Fruit fly (Drosophila melanogaster): ENCODE measurements around the gene CG32119.
A peak's percentile ranks its signal among the peaks of the same experiment; 100 is the strongest.

CG32119 gene

DNA sequence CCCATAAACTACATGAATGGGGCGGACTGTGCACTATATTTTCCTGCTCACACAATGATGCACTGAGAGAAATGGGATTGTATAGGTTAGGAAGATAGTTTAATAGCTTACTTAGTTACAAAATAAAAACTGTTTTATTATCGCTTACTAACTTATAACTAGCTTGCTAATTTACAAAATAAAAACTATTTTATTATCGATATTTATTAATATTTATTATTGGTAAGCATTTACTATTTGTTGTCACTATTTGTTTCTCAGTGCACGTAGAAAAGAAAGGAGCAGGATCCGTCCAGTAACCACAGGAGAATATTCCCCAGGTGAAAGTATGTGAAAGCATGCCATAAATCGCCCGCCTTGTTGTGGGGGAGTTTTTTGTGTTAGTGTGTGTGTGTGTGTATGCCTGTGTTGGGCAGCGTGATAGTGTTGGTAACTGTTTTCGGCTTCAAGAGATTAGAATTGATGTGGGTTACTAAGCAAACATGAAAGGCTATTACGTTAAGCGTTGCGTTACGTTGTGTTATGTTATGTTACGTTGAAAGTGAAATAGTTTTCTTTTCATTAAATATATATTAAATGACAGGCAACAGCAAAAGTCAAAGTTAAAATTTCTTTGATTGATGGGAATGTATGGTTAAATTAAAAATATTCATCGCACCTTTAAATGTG, 25.0 kb downstream of the CG32119 start (continued):
- TF ChIP-seq Lim3 (GFP tag; IDR thresholded peaks at IDR 0.05) (no peak), Dbx (GFP tag; IDR thresholded peaks at IDR 0.05) (no peak), YL-1 (GFP tag; optimal IDR thresholded peaks at IDR 0.05) (no peak), CG7963 (GFP tag; IDR thresholded peaks at IDR 0.05; ENCODE audit: partially characterized antibody) (no peak), CG6254 (GFP tag; optimal IDR thresholded peaks at IDR 0.05) (peak; percentile 11), lab (GFP tag; optimal IDR thresholded peaks at IDR 0.05) (no peak), cas (GFP tag; IDR thresholded peaks at IDR 0.05) (no peak)

DNA sequence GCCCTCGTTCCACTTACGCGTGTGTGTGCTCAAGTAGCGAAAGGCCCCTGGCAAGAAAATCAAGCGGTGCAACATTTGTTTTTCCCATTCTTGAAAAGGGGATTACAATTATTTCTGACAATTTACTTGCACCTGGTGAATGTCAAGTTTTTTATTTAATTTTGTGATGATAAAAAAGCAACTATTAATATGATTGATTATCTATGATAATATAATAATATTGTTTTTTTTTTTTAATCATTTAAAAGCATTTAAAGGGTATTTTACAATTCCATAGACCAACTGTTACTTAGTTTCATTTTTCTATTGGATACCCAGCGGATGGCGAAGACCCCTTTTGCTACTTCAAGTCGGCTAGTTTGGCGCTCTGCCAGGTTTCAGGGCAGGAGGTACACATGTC, 30.5 kb downstream of the CG32119 start:
- TF ChIP-seq ken (GFP tag; IDR thresholded peaks at IDR 0.05) = no peak
- TF ChIP-seq corto (GFP tag; optimal IDR thresholded peaks at IDR 0.05) = no peak
- TF ChIP-seq Dip2 (GFP tag; IDR thresholded peaks at IDR 0.05) = no peak
- no peak for TF ChIP-seq CG1647 (GFP tag; optimal IDR thresholded peaks at IDR 0.05)
- no peak for TF ChIP-seq amos (GFP tag; IDR thresholded peaks at IDR 0.05; ENCODE audit: partially characterized antibody)
- no peak for TF ChIP-seq CG10274 (GFP tag; optimal IDR thresholded peaks at IDR 0.05)

DNA sequence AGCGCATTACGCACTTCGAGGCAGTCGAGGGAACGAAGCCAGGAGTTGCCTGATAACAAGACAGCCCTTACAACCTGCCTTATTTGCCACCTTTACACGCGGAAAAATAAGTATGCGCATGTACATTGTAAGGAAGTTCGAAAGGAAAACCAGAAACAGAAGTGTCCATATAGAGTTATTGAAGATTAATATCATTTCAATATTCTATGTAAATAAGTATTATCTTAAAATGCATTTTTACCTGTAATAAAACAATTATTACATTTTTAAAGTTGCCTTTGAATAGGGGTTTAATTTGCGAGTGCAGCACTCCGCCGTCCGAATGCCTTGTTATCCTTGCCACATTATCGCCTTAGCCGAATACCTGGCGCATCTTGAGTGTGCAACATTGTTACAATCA, 31.1 kb downstream of the CG32119 start:
- TF ChIP-seq bsh (GFP tag; optimal IDR thresholded peaks at IDR 0.05) (peak in 1 of 2 experiments; percentile 1), CG5245 (GFP tag; optimal IDR thresholded peaks at IDR 0.05) (no peak), CHES-1-like (GFP tag; optimal IDR thresholded peaks at IDR 0.05) (no peak), CG11247 (GFP tag; IDR thresholded peaks at IDR 0.05) (no peak)

dm6 chr3L:13214603-13215453, 33.7 kb downstream of the CG32119 start:
- TF ChIP-seq Neu2 (GFP tag; optimal IDR thresholded peaks at IDR 0.05; ENCODE audit: borderline replicate concordance) (no peak), disco-r (GFP tag; optimal IDR thresholded peaks at IDR 0.05) (no peak), Mes4 (GFP tag; optimal IDR thresholded peaks at IDR 0.05) (no peak), kah (GFP tag; optimal IDR thresholded peaks at IDR 0.05) (no peak), CG8089 (GFP tag; optimal IDR thresholded peaks at IDR 0.05) (no peak), trem (tag; optimal IDR thresholded peaks at IDR 0.05) (no peak), slbo (GFP tag; IDR thresholded peaks at IDR 0.05) (no peak), usp (GFP tag; optimal IDR thresholded peaks at IDR 0.05) (no peak), YL-1 (GFP tag; optimal IDR thresholded peaks at IDR 0.05) (no peak), Stat92E (GFP tag; optimal IDR thresholded peaks at IDR 0.05) (no peak), CG8388 (GFP tag; optimal IDR thresholded peaks at IDR 0.05) (peak; percentile 2), odd (GFP tag; optimal IDR thresholded peaks at IDR 0.05) (no peak), cad (GFP tag; optimal IDR thresholded peaks at IDR 0.05) (no peak), CG32532 (GFP tag; IDR thresholded peaks at IDR 0.05) (no peak), stwl (tag; optimal IDR thresholded peaks at IDR 0.05) (no peak), Sry-β (GFP tag; optimal IDR thresholded peaks at IDR 0.05) (no peak), CG32767 (GFP tag; IDR thresholded peaks at IDR 0.05) (no peak), ken (GFP tag; IDR thresholded peaks at IDR 0.05) (no peak), ATbp (GFP tag; optimal IDR thresholded peaks at IDR 0.05) (no peak), GATAe (GFP tag; conservative IDR thresholded peaks at IDR 0.05) (no peak), CG14965 (GFP tag; optimal IDR thresholded peaks at IDR 0.05; ENCODE audit: borderline replicate concordance) (no peak), maf-S (GFP tag; optimal IDR thresholded peaks at IDR 0.05) (no peak), fd96Cb (tag; optimal IDR thresholded peaks at IDR 0.05) (peak; percentile 2), Lpt (GFP tag; optimal IDR thresholded peaks at IDR 0.05) (no peak), lbe (GFP tag; optimal IDR thresholded peaks at IDR 0.05) (no peak), CG16815 (GFP tag; optimal IDR thresholded peaks at IDR 0.05) (no peak), CG10321 (GFP tag; IDR thresholded peaks at IDR 0.05) (no peak), CG10543 (GFP tag; optimal IDR thresholded peaks at IDR 0.05) (no peak)

Measured in whole organism, embryonic.